Worm (Caenorhabditis elegans): ENCODE results near the gene nos-2.

Gene nos-2

DNA sequence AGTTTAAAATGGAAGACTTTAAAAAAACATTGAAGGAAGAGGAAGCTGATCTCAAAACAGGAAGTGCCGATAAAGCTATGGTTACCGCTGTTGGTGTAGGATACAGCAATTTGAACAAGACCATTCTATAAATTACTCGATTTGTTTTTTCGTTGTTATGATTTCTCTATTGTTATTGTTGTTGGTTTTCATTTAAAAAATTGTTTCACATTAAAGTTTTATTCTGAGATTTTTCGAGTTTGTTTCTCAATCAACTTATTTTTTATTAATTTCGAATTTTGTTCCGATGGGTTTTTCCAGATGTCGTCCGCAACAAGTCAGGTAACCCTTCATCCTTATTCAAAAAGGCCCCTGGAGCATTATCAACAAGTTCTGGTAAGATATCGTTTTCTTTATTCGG lies 13.6 kb upstream of the nos-2 start, which contains the start of gene ZK1127.12:
Gene ZK1127.12, plus strand, starts transcription at position 301 of the 400 bp plus-strand sequence.
- TF ChIP-seq ceh-2 (tag; optimal IDR thresholded peaks at IDR 0.05) (no peak), K09A11.1 (tag; optimal IDR thresholded peaks at IDR 0.05; ENCODE audit: insufficient read depth) (no peak)

DNA sequence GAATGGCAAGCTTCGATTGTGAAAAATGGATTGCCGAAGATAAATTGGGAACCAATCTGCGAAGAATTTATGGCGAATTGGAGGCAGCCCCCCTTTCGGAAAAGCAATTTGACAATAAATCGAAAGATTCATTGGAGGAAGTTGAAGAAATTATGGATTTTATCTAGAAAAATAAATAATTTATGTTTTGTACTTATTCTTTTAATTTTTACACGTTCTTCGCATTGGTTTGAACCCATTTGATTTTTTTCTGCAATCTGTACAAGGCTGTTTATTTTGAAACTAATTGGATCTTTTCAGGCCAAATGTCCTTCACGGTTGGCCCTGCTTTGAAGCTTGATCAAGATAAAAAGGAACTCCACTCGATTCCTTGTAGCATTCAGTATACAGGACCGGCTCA lies 12.4 kb upstream of the nos-2 start, which contains the start of gene ZK1127.13:
Gene ZK1127.13, plus strand, starts transcription at position 301 of the 400 bp plus-strand sequence.
- TF ChIP-seq pat-9 (tag; optimal IDR thresholded peaks at IDR 0.05) (no peak), ceh-6 (GFP tag; optimal IDR thresholded peaks at IDR 0.05) (no peak), ceh-24 (tag; optimal IDR thresholded peaks at IDR 0.05) (no peak), fax-1 (tag; optimal IDR thresholded peaks at IDR 0.05) (no peak), nfya-1 (tag; optimal IDR thresholded peaks at IDR 0.05) (no peak), pros-1 (tag; optimal IDR thresholded peaks at IDR 0.05) (no peak), C38D4.7 (GFP tag; optimal IDR thresholded peaks at IDR 0.05) (no peak), tbx-7 (tag; optimal IDR thresholded peaks at IDR 0.05) (no peak), ahr-1 (tag; optimal IDR thresholded peaks at IDR 0.05) (no peak), unc-3 (GFP tag; conservative IDR thresholded peaks at IDR 0.05) (no peak), unc-3 (tag; optimal IDR thresholded peaks at IDR 0.05) (no peak), tbx-2 (tag; optimal IDR thresholded peaks at IDR 0.05) (no peak), hlh-13 (GFP tag; optimal IDR thresholded peaks at IDR 0.05) (no peak), rnt-1 (tag; optimal IDR thresholded peaks at IDR 0.05) (no peak), lin-11 (tag; optimal IDR thresholded peaks at IDR 0.05) (no peak)

DNA sequence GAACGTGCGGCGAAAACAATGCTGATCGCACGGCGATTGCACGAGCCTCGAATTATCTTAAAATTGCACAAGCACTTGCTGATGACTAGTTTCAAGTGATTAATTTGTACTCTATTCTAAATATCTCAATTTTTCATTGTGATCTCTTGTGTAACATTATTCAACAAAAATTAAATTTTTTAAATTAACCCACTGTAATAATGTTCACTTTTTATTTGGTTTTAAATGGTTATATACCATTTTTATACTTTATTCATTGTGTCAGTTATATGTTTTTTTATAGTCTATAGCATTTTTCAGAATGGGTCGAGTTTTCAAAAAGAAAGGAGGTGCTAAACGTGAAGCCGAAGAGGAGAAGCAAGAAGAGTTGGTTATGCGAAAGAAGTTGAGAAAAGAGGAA lies 11.8 kb upstream of the nos-2 start, which contains the start of gene ZK1127.4:
Gene ZK1127.4, plus strand, starts transcription at position 301 of the 400 bp plus-strand sequence.
- TF ChIP-seq lin-11 (tag; optimal IDR thresholded peaks at IDR 0.05) (no peak), sox-2 (GFP tag; IDR thresholded peaks at IDR 0.05) (no peak), hlh-6 (tag; optimal IDR thresholded peaks at IDR 0.05) (no peak), C38D4.7 (GFP tag; optimal IDR thresholded peaks at IDR 0.05) (no peak), ama-1 (optimal IDR thresholded peaks at IDR 0.05) (no peak), F13H6.1 (tag; optimal IDR thresholded peaks at IDR 0.05) (no peak), pha-4 (tag; optimal IDR thresholded peaks at IDR 0.05) (no peak), pros-1 (tag; optimal IDR thresholded peaks at IDR 0.05) (no peak), ceh-30 (tag; optimal IDR thresholded peaks at IDR 0.05) (no peak), ceh-34 (tag; optimal IDR thresholded peaks at IDR 0.05) (no peak)

DNA sequence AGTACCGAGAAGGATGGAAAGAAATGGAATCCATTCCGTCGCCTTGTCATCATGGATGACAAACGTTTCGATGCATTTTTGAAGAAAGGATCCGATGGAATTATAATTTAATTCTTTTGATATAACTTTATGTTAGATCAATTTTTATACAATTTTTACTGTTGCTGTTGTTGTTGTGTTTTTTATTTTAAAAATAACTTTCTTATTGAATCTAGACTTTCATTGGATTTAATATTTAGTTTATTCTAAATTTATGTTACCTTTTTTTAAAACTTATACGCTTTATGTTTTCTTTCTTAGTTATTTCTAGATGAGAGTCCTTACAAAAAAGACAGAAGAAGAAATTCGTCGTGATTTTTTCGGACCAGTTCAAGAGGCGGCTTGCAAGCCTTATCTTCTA lies 10.4 kb upstream of the nos-2 start, which contains the start of gene ZK1127.3:
Gene ZK1127.3, plus strand, starts transcription at position 301 of the 400 bp plus-strand sequence.
- TF ChIP-seq fkh-10 (GFP tag; optimal IDR thresholded peaks at IDR 0.05) (no peak), eyg-1 (tag; optimal IDR thresholded peaks at IDR 0.05) (no peak), sdc-2 (tag; optimal IDR thresholded peaks at IDR 0.05) (no peak), Y22D7AL.16 (tag; optimal IDR thresholded peaks at IDR 0.05) (no peak), ceh-34 (tag; optimal IDR thresholded peaks at IDR 0.05) (no peak), tbx-2 (tag; optimal IDR thresholded peaks at IDR 0.05) (no peak), unc-55 (GFP tag; optimal IDR thresholded peaks at IDR 0.05) (no peak), unc-3 (GFP tag; conservative IDR thresholded peaks at IDR 0.05) (no peak), unc-3 (tag; optimal IDR thresholded peaks at IDR 0.05) (no peak), ref-2 (tag; optimal IDR thresholded peaks at IDR 0.05) (no peak), ceh-19 (GFP tag; optimal IDR thresholded peaks at IDR 0.05) (no peak), ceh-45 (GFP tag; IDR thresholded peaks at IDR 0.05) (no peak), hlh-8 (tag; optimal IDR thresholded peaks at IDR 0.05) (no peak)

DNA sequence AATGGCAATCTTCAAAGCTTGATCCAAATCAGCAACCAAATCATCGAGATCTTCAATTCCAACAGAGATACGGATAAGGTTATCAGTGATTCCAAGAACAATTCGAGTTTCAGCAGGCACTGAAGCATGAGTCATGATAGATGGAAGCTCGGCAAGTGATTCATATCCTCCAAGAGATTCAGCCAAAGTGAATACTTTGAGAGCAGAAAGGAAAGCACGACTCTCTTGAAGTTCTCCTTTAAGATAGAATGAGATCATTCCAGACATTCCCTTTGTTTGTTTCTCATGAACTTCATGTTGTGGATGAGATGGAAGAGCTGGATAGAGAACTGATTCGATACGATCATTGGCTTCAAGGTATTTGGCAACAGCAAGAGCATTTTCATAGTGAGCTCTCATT lies 9.1 kb upstream of the nos-2 start:
- TF ChIP-seq unc-42 (tag; optimal IDR thresholded peaks at IDR 0.05) (no peak), dve-1 (tag; optimal IDR thresholded peaks at IDR 0.05) (no peak), C38D4.7 (GFP tag; optimal IDR thresholded peaks at IDR 0.05) (no peak), mec-3 (tag; optimal IDR thresholded peaks at IDR 0.05; ENCODE audit: borderline replicate concordance) (no peak)
